Worm (Caenorhabditis elegans) whole organism, L3 larva: Measurements from ENCODE around the gene K12B6.4.

Experiments used
- aly-2 ChIP-seq: fragments of 150-350 bp; optimal IDR thresholded peaks from 2 replicates; lab custom pipeline; 2014; ENCODE audit warnings: missing biosample characterization, missing genetic modification characterization
- lin-39 ChIP-seq: fragments of 150-350 bp; optimal IDR thresholded peaks from 2 replicates; lab custom pipeline; 2018; ENCODE audit warnings: missing biosample characterization, missing genetic modification reagents, missing genetic modification characterization
- nfya-1 ChIP-seq: sonication (generic microtip); optimal IDR thresholded peaks from 2 replicates; lab custom pipeline; 2017; ENCODE audit warnings: missing genetic modification characterization, mild to moderate bottlenecking, missing compliant biosample characterization, antibody characterized with exemption, moderate library complexity; ENCODE audit not compliant: insufficient read depth
- nhr-77 ChIP-seq: fragments of 150-350 bp; optimal IDR thresholded peaks from 2 replicates; lab custom pipeline; 2014; ENCODE audit warnings: missing biosample characterization, missing genetic modification characterization

- no peak for TF ChIP-seq nhr-77
- TF ChIP-seq lin-39, result no peak
- TF ChIP-seq aly-2 (tag; lab: Kevin White, UChicago), result no peak
- no peak for TF ChIP-seq nfya-1
These were observed 27.1 kb downstream of the K12B6.4 start for ce11 chrV:6253936-6254335.
